Fruit fly (Drosophila melanogaster) whole organism, embryonic: ENCODE results near the gene CG14036.

Experiments used
- ATbp ChIP-seq: fragments of 200-800 bp; sonication (Bioruptor generic); optimal IDR thresholded peaks from 2 replicates; lab custom pipeline; 2017; ENCODE audit warnings: missing biosample characterization, mild to moderate bottlenecking, missing genetic modification characterization, missing genetic modification reagents
- CG12942 ChIP-seq: fragments of 200-800 bp; sonication (Bioruptor generic); optimal IDR thresholded peaks from 3 replicates; lab custom pipeline; 2016; ENCODE audit warnings: missing biosample characterization, missing genetic modification characterization
- CG14860 ChIP-seq: fragments of 200-800 bp; sonication (Bioruptor generic); IDR thresholded peaks from 3 replicates; pipeline ENCODE4 v1.3.6; 2022; ENCODE audit warnings: missing biosample characterization, missing genetic modification characterization; ENCODE audit not compliant: partially characterized antibody
- CG14965 ChIP-seq: fragments of 200-800 bp; sonication (Bioruptor generic); optimal IDR thresholded peaks from 2 replicates; lab custom pipeline; 2016; ENCODE audit warnings: missing biosample characterization, missing genetic modification characterization, borderline replicate concordance
- CG17802 ChIP-seq: fragments of 200-800 bp; sonication (Bioruptor generic); optimal IDR thresholded peaks from 2 replicates; lab custom pipeline; 2018; ENCODE audit warnings: missing biosample characterization, mild to moderate bottlenecking, missing genetic modification characterization, moderate library complexity
- CG17829 ChIP-seq: fragments of 200-800 bp; optimal IDR thresholded peaks from 2 replicates; lab custom pipeline; 2019; ENCODE audit warnings: missing biosample characterization, mild to moderate bottlenecking, missing genetic modification characterization, moderate library complexity
- CG18011 ChIP-seq: fragments of 200-800 bp; sonication (Bioruptor generic); optimal IDR thresholded peaks from 2 replicates; lab custom pipeline; 2017; ENCODE audit warnings: missing biosample characterization, missing genetic modification characterization, mild to moderate bottlenecking, moderate library complexity, missing genotype
- CG32767 ChIP-seq: fragments of 200-800 bp; sonication (Bioruptor generic); IDR thresholded peaks from 2 replicates; pipeline ENCODE4 v1.3.6; 2022; ENCODE audit warnings: missing biosample characterization, missing genetic modification characterization
- CG32772 ChIP-seq: fragments of 200-800 bp; sonication (Bioruptor generic); IDR thresholded peaks from 2 replicates; pipeline ENCODE4 v1.3.6; 2022; ENCODE audit warnings: missing biosample characterization, missing genetic modification characterization
- CG4328 ChIP-seq: fragments of 200-800 bp; sonication (Bioruptor generic); optimal IDR thresholded peaks from 3 replicates; lab custom pipeline; 2017; ENCODE audit warnings: missing biosample characterization, missing genetic modification reagents, missing genetic modification characterization
- CG4424 ChIP-seq: fragments of 200-800 bp; sonication (Bioruptor generic); optimal IDR thresholded peaks from 3 replicates; lab custom pipeline; 2016; ENCODE audit warnings: missing biosample characterization, missing genetic modification characterization
- CG4707 ChIP-seq: fragments of 200-800 bp; sonication (Bioruptor generic); optimal IDR thresholded peaks from 2 replicates; lab custom pipeline; 2018; ENCODE audit warnings: missing biosample characterization, mild to moderate bottlenecking, missing genetic modification characterization, moderate library complexity
- CG7786 ChIP-seq: fragments of 200-800 bp; sonication (Bioruptor generic); optimal IDR thresholded peaks from 2 replicates; lab custom pipeline; 2016; ENCODE audit warnings: missing biosample characterization, missing genetic modification characterization
- CG8281 ChIP-seq: fragments of 200-800 bp; sonication (Bioruptor generic); optimal IDR thresholded peaks from 2 replicates; lab custom pipeline; 2018; ENCODE audit warnings: missing biosample characterization, mild to moderate bottlenecking, missing genetic modification characterization, moderate library complexity
- CG8388 ChIP-seq: fragments of 200-800 bp; sonication (Bioruptor generic); optimal IDR thresholded peaks from 2 replicates; lab custom pipeline; 2019; ENCODE audit warnings: missing biosample characterization, mild to moderate bottlenecking, missing genetic modification characterization, moderate library complexity
- CG9609 ChIP-seq: fragments of 200-800 bp; sonication (Bioruptor generic); optimal IDR thresholded peaks from 3 replicates; lab custom pipeline; 2016; ENCODE audit warnings: missing biosample characterization, missing genetic modification characterization
- Camta ChIP-seq: fragments of 200-800 bp; sonication (Bioruptor generic); optimal IDR thresholded peaks from 2 replicates; lab custom pipeline; 2016; ENCODE audit warnings: missing biosample characterization, missing genetic modification characterization
- Dbx ChIP-seq: fragments of 200-800 bp; sonication (Bioruptor generic); IDR thresholded peaks from 3 replicates; pipeline ENCODE4 v1.3.6; 2022; ENCODE audit warnings: missing biosample characterization, missing genetic modification characterization
- Dfd ChIP-seq, 2 experiments: fragments of >200 bp; optimal IDR thresholded peaks; 2 replicates each; lab custom pipeline; 2017; ENCODE audit warnings: missing biosample characterization in 2 of 2, missing genetic modification characterization in 2 of 2
- Dip3 ChIP-seq: fragments of 200-800 bp; sonication (Bioruptor generic); optimal IDR thresholded peaks from 3 replicates; lab custom pipeline; 2016; ENCODE audit warnings: missing biosample characterization, missing genetic modification characterization
- Dll ChIP-seq: fragments of 200-800 bp; sonication (Bioruptor generic); IDR thresholded peaks from 4 replicates; pipeline ENCODE4 v1.3.6; 2022; ENCODE audit warnings: missing biosample characterization, missing genetic modification characterization; ENCODE audit not compliant: partially characterized antibody
- Dref ChIP-seq: fragments of 200-800 bp; sonication (Bioruptor generic); IDR thresholded peaks from 2 replicates; pipeline ENCODE4 v1.3.6; 2022; ENCODE audit warnings: missing biosample characterization, missing genetic modification characterization
- HmgD ChIP-seq: fragments of 200-800 bp; sonication (Bioruptor generic); optimal IDR thresholded peaks from 3 replicates; lab custom pipeline; 2016; ENCODE audit warnings: missing biosample characterization, missing genetic modification characterization
- HmgZ ChIP-seq: fragments of 200-800 bp; sonication (Bioruptor generic); optimal IDR thresholded peaks from 2 replicates; lab custom pipeline; 2018; ENCODE audit warnings: missing biosample characterization, mild to moderate bottlenecking, missing genetic modification characterization
- MTF-1 ChIP-seq: fragments of 200-800 bp; sonication (Bioruptor generic); optimal IDR thresholded peaks from 2 replicates; lab custom pipeline; 2018; ENCODE audit warnings: missing biosample characterization, mild to moderate bottlenecking, missing genetic modification characterization, borderline replicate concordance
- Mad ChIP-seq: fragments of 200-800 bp; sonication (Bioruptor generic); optimal IDR thresholded peaks from 2 replicates; lab custom pipeline; 2016; ENCODE audit warnings: missing biosample characterization, missing genetic modification characterization
- Meics ChIP-seq: fragments of 200-800 bp; sonication (Bioruptor generic); optimal IDR thresholded peaks from 2 replicates; lab custom pipeline; 2017; ENCODE audit warnings: missing biosample characterization, mild to moderate bottlenecking, missing genetic modification characterization
- NC2α ChIP-seq: fragments of 200-800 bp; sonication (Bioruptor generic); optimal IDR thresholded peaks from 2 replicates; lab custom pipeline; 2016; ENCODE audit warnings: missing biosample characterization, missing genetic modification characterization
- Oli ChIP-seq: fragments of 200-800 bp; sonication (Bioruptor generic); optimal IDR thresholded peaks from 2 replicates; lab custom pipeline; 2018; ENCODE audit warnings: missing biosample characterization, mild to moderate bottlenecking, missing genetic modification characterization, moderate library complexity
- Poxn ChIP-seq: fragments of 200-800 bp; sonication (Bioruptor generic); IDR thresholded peaks from 2 replicates; pipeline ENCODE4 v1.3.6; 2022; ENCODE audit warnings: missing biosample characterization, missing genetic modification characterization
- Sin3A ChIP-seq: fragments of >200 bp; optimal IDR thresholded peaks from 2 replicates; lab custom pipeline; 2018
- Sox102F ChIP-seq: fragments of 200-800 bp; sonication (Bioruptor generic); optimal IDR thresholded peaks from 2 replicates; lab custom pipeline; 2018; ENCODE audit warnings: missing biosample characterization, mild to moderate bottlenecking, missing genetic modification characterization, moderate library complexity
- Spps ChIP-seq: fragments of 200-800 bp; sonication (Bioruptor generic); optimal IDR thresholded peaks from 2 replicates; lab custom pipeline; 2018; ENCODE audit warnings: missing biosample characterization, mild to moderate bottlenecking, missing genetic modification characterization
- Stat92E ChIP-seq, 3 experiments: fragments of >200 bp in 2 of 3; fragments of 200-800 bp in 1 of 3; sonication (Bioruptor generic) in 1 of 3; optimal IDR thresholded peaks; 2 replicates each; lab custom pipeline; 2017 to 2019; ENCODE audit warnings: missing biosample characterization in 3 of 3, missing genetic modification characterization in 3 of 3, mild to moderate bottlenecking in 1 of 3, moderate library complexity in 1 of 3
- TFAM ChIP-seq: fragments of 200-800 bp; sonication (Bioruptor generic); optimal IDR thresholded peaks from 2 replicates; lab custom pipeline; 2017; ENCODE audit warnings: missing biosample characterization, missing genetic modification characterization, inconsistent platforms
- abd-A ChIP-seq: fragments of 200-800 bp; sonication (Bioruptor generic); optimal IDR thresholded peaks from 3 replicates; lab custom pipeline; 2019; ENCODE audit warnings: missing biosample characterization, mild to moderate bottlenecking, missing genetic modification characterization, moderate library complexity
- ap ChIP-seq: fragments of 200-800 bp; sonication (Bioruptor generic); IDR thresholded peaks from 2 replicates; pipeline ENCODE4 v1.3.6; 2022; ENCODE audit warnings: missing biosample characterization, missing genetic modification characterization
- bigmax ChIP-seq: fragments of 200-800 bp; sonication (Bioruptor generic); optimal IDR thresholded peaks from 2 replicates; lab custom pipeline; 2018; ENCODE audit warnings: missing biosample characterization, mild to moderate bottlenecking, missing genetic modification characterization
- da ChIP-seq: fragments of 200-800 bp; sonication (Bioruptor generic); optimal IDR thresholded peaks from 2 replicates; lab custom pipeline; 2016; ENCODE audit warnings: missing biosample characterization, missing genetic modification characterization
- danr ChIP-seq: fragments of 200-800 bp; sonication (Bioruptor generic); IDR thresholded peaks from 2 replicates; pipeline ENCODE4 v1.3.6; 2022; ENCODE audit warnings: missing biosample characterization, missing genetic modification characterization
- dysf ChIP-seq: fragments of 200-800 bp; sonication (Bioruptor generic); IDR thresholded peaks from 3 replicates; pipeline ENCODE4 v1.3.6; 2022; ENCODE audit warnings: missing biosample characterization, missing genetic modification characterization
- eve ChIP-seq, 2 experiments: fragments of >200 bp; optimal IDR thresholded peaks; 2 replicates each; lab custom pipeline; 2017; ENCODE audit warnings: missing biosample characterization in 2 of 2, missing genetic modification characterization in 2 of 2
- hkb ChIP-seq, 2 experiments: fragments of 200-800 bp in 1 of 2; fragments of >200 bp in 1 of 2; sonication (Bioruptor generic) in 1 of 2; IDR thresholded peaks in 1 of 2; optimal IDR thresholded peaks in 1 of 2; 2 replicates each; pipeline versions ENCODE4 v1.3.6 to Lab custom; 2017 to 2022; ENCODE audit warnings: missing biosample characterization in 1 of 2, missing genetic modification characterization in 1 of 2
- luna ChIP-seq: fragments of 200-800 bp; sonication (Bioruptor generic); optimal IDR thresholded peaks from 2 replicates; lab custom pipeline; 2016; ENCODE audit warnings: missing biosample characterization, missing genetic modification characterization
- nom ChIP-seq: fragments of 200-800 bp; sonication (Bioruptor generic); optimal IDR thresholded peaks from 2 replicates; lab custom pipeline; 2017; ENCODE audit warnings: missing biosample characterization, missing genetic modification characterization, mild to moderate bottlenecking, moderate library complexity, missing genetic modification reagents
- pan ChIP-seq, 4 experiments: fragments of >200 bp in 3 of 4; fragments of 200-800 bp in 1 of 4; sonication (Bioruptor generic) in 1 of 4; optimal IDR thresholded peaks in 3 of 4; IDR thresholded peaks in 1 of 4; 2 replicates each; pipeline versions ENCODE4 v1.3.6 to Lab custom; 2017 to 2022; ENCODE audit warnings: missing biosample characterization in 2 of 4, missing genetic modification characterization in 2 of 4, mixed read lengths in 1 of 4
- psq ChIP-seq: fragments of 200-800 bp; sonication (Bioruptor generic); optimal IDR thresholded peaks from 2 replicates; lab custom pipeline; 2017; ENCODE audit warnings: missing biosample characterization, missing genetic modification characterization
- sens-2 ChIP-seq: fragments of 200-800 bp; sonication (Bioruptor generic); IDR thresholded peaks from 2 replicates; pipeline ENCODE4 v1.3.6; 2022; ENCODE audit warnings: missing biosample characterization, missing genetic modification characterization
- vnd ChIP-seq: fragments of 200-800 bp; sonication (Bioruptor generic); IDR thresholded peaks from 3 replicates; pipeline ENCODE4 v1.3.6; 2022; ENCODE audit warnings: missing biosample characterization, missing genetic modification characterization; ENCODE audit not compliant: partially characterized antibody

CG14036 gene

dm6 chr2L:5084586-5085257 lies 29.9 kb upstream of the CG14036 start (continued):
- no peak for TF ChIP-seq Stat92E (GFP tag; optimal IDR thresholded peaks at IDR 0.05; lab: Kevin White, UChicago)
- TF ChIP-seq luna (GFP tag; lab: Kevin White, UChicago): no peak
- peak; percentile 45 for TF ChIP-seq Dip3 (GFP tag; lab: Kevin White, UChicago)
- TF ChIP-seq CG32767: no peak
- peak in 1 of 2 experiments; percentile 46 for TF ChIP-seq eve (GFP tag; optimal IDR thresholded peaks at IDR 0.05; lab: Kevin White, UChicago)
- TF ChIP-seq HmgD (GFP tag; lab: Kevin White, UChicago): no peak
- no peak for TF ChIP-seq Dref (GFP tag; lab: Robert Waterston, UW)
- no peak for TF ChIP-seq pan (optimal IDR thresholded peaks at IDR 0.05; lab: Kevin White, UChicago)
- no peak for TF ChIP-seq pan (GFP tag; optimal IDR thresholded peaks at IDR 0.05 in 1 of 2, IDR thresholded peaks at IDR 0.05 in 1 of 2)
- TF ChIP-seq Mad (GFP tag; lab: Kevin White, UChicago): no peak
- no peak for TF ChIP-seq Dbx (GFP tag; lab: Robert Waterston, UW)
- TF ChIP-seq Oli (tag; lab: Kevin White, UChicago): no peak
- TF ChIP-seq CG8388 (GFP tag; lab: Kevin White, UChicago): peak; percentile 11
- TF ChIP-seq sens-2 (GFP tag; lab: Robert Waterston, UW): no peak
- no peak for TF ChIP-seq TFAM (GFP tag; lab: Kevin White, UChicago)
- no peak for TF ChIP-seq MTF-1
- TF ChIP-seq CG4328: no peak
- no peak for TF ChIP-seq CG4707 (GFP tag; lab: Kevin White, UChicago)
- TF ChIP-seq CG7786 (GFP tag; lab: Kevin White, UChicago): peak; percentile 8
- 0 out of 3 replicates have a peak, but pooled peaks have one; percentile 27 for TF ChIP-seq CG14860 (GFP tag; lab: Robert Waterston, UW)
- TF ChIP-seq nom: no peak
- no peak for TF ChIP-seq CG14965 (GFP tag; lab: Kevin White, UChicago)
- no peak for TF ChIP-seq Sox102F (GFP tag; lab: Kevin White, UChicago)
- no peak for TF ChIP-seq CG9609 (GFP tag; lab: Kevin White, UChicago)
- no peak for TF ChIP-seq HmgZ (tag; lab: Kevin White, UChicago)
- TF ChIP-seq Dfd (GFP tag; optimal IDR thresholded peaks at IDR 0.05; lab: Kevin White, UChicago): no peak
- peak; percentile 17; the same call in 1 of the 2 replicates for TF ChIP-seq ap
- no peak for TF ChIP-seq Poxn (GFP tag; lab: Robert Waterston, UW)
- no peak for TF ChIP-seq danr (GFP tag; lab: Robert Waterston, UW)
- TF ChIP-seq vnd (GFP tag; lab: Robert Waterston, UW): no peak
- TF ChIP-seq NC2α: no peak
- peak; percentile 68 for TF ChIP-seq ATbp (GFP tag; lab: Kevin White, UChicago)
- no peak for TF ChIP-seq bigmax (GFP tag; lab: Kevin White, UChicago)
- TF ChIP-seq CG4424 (GFP tag; lab: Kevin White, UChicago): no peak
- no peak for TF ChIP-seq da (GFP tag; lab: Kevin White, UChicago)
- no peak for TF ChIP-seq hkb (optimal IDR thresholded peaks at IDR 0.05; lab: Kevin White, UChicago)
- TF ChIP-seq hkb (GFP tag; IDR thresholded peaks at IDR 0.05; lab: Robert Waterston, UW): no peak
- TF ChIP-seq Camta (GFP tag; lab: Kevin White, UChicago): no peak
- TF ChIP-seq psq: no peak
- no peak for TF ChIP-seq abd-A (tag; lab: Kevin White, UChicago)
- no peak for TF ChIP-seq CG32772
- TF ChIP-seq CG18011 (GFP tag; lab: Kevin White, UChicago): no peak
- no peak for TF ChIP-seq Dll
- TF ChIP-seq Spps (tag; lab: Kevin White, UChicago): no peak
- TF ChIP-seq CG17829 (tag; lab: Kevin White, UChicago): no peak
- TF ChIP-seq CG17802 (tag; lab: Kevin White, UChicago): no peak
- peak; percentile 18; the same call in 1 of the 3 replicates for TF ChIP-seq dysf (GFP tag; lab: Robert Waterston, UW)
- TF ChIP-seq CG12942 (GFP tag; lab: Kevin White, UChicago): no peak
- TF ChIP-seq Sin3A (lab: Kevin White, UChicago): no peak
- TF ChIP-seq CG8281 (tag; lab: Kevin White, UChicago): no peak
- no peak for TF ChIP-seq Meics
